Fruit fly (Drosophila melanogaster): ENCODE measurements around the gene Apc.

Gene Apc

DNA sequence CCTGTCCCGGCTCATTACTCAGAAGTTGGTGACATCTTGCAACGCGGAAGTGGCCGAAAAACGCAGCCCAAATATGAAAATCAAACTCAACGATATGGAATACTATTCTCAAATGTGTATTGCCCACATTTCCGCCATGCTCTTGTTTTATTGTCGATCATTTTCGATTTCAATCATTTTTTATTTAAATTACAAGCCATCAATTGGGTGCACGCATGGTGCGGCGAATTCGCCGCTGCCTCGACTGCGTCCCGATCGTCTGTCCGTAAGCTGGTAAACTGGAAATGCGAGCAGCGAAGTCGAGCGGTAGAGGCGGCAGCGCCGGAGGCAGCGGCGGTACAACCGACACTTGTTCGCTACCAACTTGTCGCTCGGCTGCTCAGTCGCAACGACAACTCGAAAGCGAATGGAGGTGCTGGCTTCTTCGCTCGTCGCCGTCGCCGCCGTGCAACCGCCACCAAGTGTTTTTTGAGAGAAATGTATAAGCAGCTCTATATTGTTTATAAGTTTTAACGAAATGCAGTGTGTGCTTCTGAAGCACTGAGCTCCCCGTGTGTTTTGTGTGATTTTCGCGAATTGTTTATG is 47.1 kb upstream of the Apc start (continued):
- TF ChIP-seq CG8632 (GFP tag; optimal IDR thresholded peaks at IDR 0.05) (no peak), CG6276 (GFP tag; optimal IDR thresholded peaks at IDR 0.05) (peak; percentile 21), CG6163 (GFP tag; IDR thresholded peaks at IDR 0.05) (peak; percentile 65), CG8319 (GFP tag; optimal IDR thresholded peaks at IDR 0.05) (no peak), CG15336 (GFP tag; IDR thresholded peaks at IDR 0.05) (peak; percentile 45; the same call in 1 of the 2 replicates), Met (GFP tag; optimal IDR thresholded peaks at IDR 0.05) (peak; percentile 8)

DNA sequence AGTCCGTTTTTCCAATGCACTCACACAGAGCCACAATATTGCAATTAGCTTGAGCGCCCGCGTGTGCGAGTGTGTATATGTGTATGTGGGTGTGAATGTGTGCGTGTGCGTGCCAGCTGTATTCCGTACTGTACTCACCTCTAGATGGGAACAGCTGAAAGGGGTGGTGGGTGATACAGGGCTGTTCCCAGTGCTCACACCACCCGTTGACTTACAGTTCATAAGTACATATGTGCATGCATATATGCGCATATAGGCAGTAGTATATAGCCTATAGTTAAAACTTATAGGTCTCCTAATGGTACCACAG is 44.8 kb upstream of the Apc start:
- TF ChIP-seq Sox14 (GFP tag; optimal IDR thresholded peaks at IDR 0.05) = no peak
- no peak for TF ChIP-seq CG10669 (GFP tag; optimal IDR thresholded peaks at IDR 0.05)
- TF ChIP-seq net (GFP tag; optimal IDR thresholded peaks at IDR 0.05) = peak; percentile 5
- TF ChIP-seq ss (GFP tag; optimal IDR thresholded peaks at IDR 0.05) = peak in 1 of 2 experiments; percentile 54
- no peak for TF ChIP-seq Lpt (GFP tag; optimal IDR thresholded peaks at IDR 0.05)
- TF ChIP-seq Gug (GFP tag; IDR thresholded peaks at IDR 0.05) = no peak
- no peak for TF ChIP-seq Eip93F (GFP tag; optimal IDR thresholded peaks at IDR 0.05)
- no peak for TF ChIP-seq Blimp-1 (GFP tag; optimal IDR thresholded peaks at IDR 0.05)
- no peak for TF ChIP-seq CG9139 (GFP tag; optimal IDR thresholded peaks at IDR 0.05)
- no peak for TF ChIP-seq Ets96B (tag; optimal IDR thresholded peaks at IDR 0.05)
- TF ChIP-seq esn (GFP tag; optimal IDR thresholded peaks at IDR 0.05) = no peak
- no peak for TF ChIP-seq Smox (GFP tag; optimal IDR thresholded peaks at IDR 0.05)
- no peak for TF ChIP-seq lz (GFP tag; optimal IDR thresholded peaks at IDR 0.05)
- no peak for TF ChIP-seq CG11294 (GFP tag; IDR thresholded peaks at IDR 0.05)
- TF ChIP-seq Eip75B (GFP tag; optimal IDR thresholded peaks at IDR 0.05) = no peak
- TF ChIP-seq salr (GFP tag; optimal IDR thresholded peaks at IDR 0.05) = no peak
- peak; percentile 48; the same call in 1 of the 3 replicates for TF ChIP-seq eg (GFP tag; IDR thresholded peaks at IDR 0.05)
- no peak for TF ChIP-seq Ets21C (GFP tag; optimal IDR thresholded peaks at IDR 0.05)
- no peak for TF ChIP-seq topi (GFP tag; optimal IDR thresholded peaks at IDR 0.05)
- peak; percentile 52 for TF ChIP-seq Eip78C (GFP tag)
- TF ChIP-seq OdsH (GFP tag; optimal IDR thresholded peaks at IDR 0.05) = no peak
- peak; percentile 58 for TF ChIP-seq svp (GFP tag)
- TF ChIP-seq CG1621 (tag; optimal IDR thresholded peaks at IDR 0.05) = no peak
- no peak for TF ChIP-seq CG6163 (GFP tag; IDR thresholded peaks at IDR 0.05)
- no peak for TF ChIP-seq CG11762 (GFP tag; optimal IDR thresholded peaks at IDR 0.05; ENCODE audit: insufficient read depth)
- no peak for TF ChIP-seq Hr39 (GFP tag; optimal IDR thresholded peaks at IDR 0.05)
- no peak for TF ChIP-seq Hr38 (GFP tag; optimal IDR thresholded peaks at IDR 0.05)
- no peak for TF ChIP-seq CG11902 (GFP tag; optimal IDR thresholded peaks at IDR 0.05)
- no peak for TF ChIP-seq cyc (GFP tag; optimal IDR thresholded peaks at IDR 0.05)
- TF ChIP-seq CG8319 (GFP tag; optimal IDR thresholded peaks at IDR 0.05) = no peak
- TF ChIP-seq acj6 (GFP tag; optimal IDR thresholded peaks at IDR 0.05) = no peak
- TF ChIP-seq CG7368 (GFP tag; optimal IDR thresholded peaks at IDR 0.05) = no peak
- no peak for TF ChIP-seq CG16779 (tag; optimal IDR thresholded peaks at IDR 0.05)
- TF ChIP-seq CG6854 (GFP tag; optimal IDR thresholded peaks at IDR 0.05) = no peak
- no peak for TF ChIP-seq fd85E (GFP tag; optimal IDR thresholded peaks at IDR 0.05)
- no peak for TF ChIP-seq CG8632 (GFP tag; optimal IDR thresholded peaks at IDR 0.05)
- TF ChIP-seq CG6792 (GFP tag; optimal IDR thresholded peaks at IDR 0.05) = no peak
- TF ChIP-seq CG8119 (GFP tag; IDR thresholded peaks at IDR 0.05) = no peak
- TF ChIP-seq CG34406 (GFP tag; optimal IDR thresholded peaks at IDR 0.05) = no peak
- no peak for TF ChIP-seq Met (GFP tag; optimal IDR thresholded peaks at IDR 0.05)
- TF ChIP-seq CG32006 (GFP tag; optimal IDR thresholded peaks at IDR 0.05) = no peak
- no peak for TF ChIP-seq vri (GFP tag; optimal IDR thresholded peaks at IDR 0.05)
- TF ChIP-seq Sox15 (GFP tag; optimal IDR thresholded peaks at IDR 0.05) = no peak
- no peak for TF ChIP-seq Hr4 (GFP tag; optimal IDR thresholded peaks at IDR 0.05)
